Worm (Caenorhabditis elegans) whole organism, L4/young adult: Measurements from ENCODE around the gene pigt-1.

ENCODE experiments used
- W03F9.2 ChIP-seq: fragments of 150-350 bp; optimal IDR thresholded peaks from 2 replicates; lab custom pipeline; 2014; ENCODE audit warnings: missing biosample characterization, missing genetic modification characterization
- dao-5 ChIP-seq: sonication (generic microtip); optimal IDR thresholded peaks from 2 replicates; lab custom pipeline; 2016; ENCODE audit warnings: missing genotype, missing genetic modification characterization, moderate library complexity, missing compliant biosample characterization
- him-1 ChIP-seq: sonication (generic microtip); optimal IDR thresholded peaks from 2 replicates; lab custom pipeline; 2016; ENCODE audit warnings: missing genotype, missing genetic modification reagents, missing genetic modification characterization, missing compliant biosample characterization

DNA sequence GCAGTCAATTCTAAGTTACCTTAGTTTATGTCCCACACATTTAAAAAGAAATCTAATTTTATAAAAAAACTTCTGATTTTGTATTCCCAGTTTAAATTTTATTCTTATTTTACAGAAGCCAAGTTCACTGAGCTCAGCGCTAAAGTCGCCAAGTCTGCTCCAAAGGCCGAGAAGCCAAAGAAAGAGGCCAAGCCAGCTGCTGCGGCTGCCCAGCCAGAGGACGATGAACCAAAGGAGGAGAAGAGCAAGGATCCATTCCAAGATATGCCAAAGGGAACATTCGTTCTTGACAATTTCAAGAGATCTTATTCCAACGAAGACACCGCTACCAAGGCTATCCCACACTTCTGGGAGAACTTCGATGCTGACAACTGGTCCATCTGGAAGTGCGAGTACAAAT, 8.3 kb upstream of the pigt-1 start:
- TF ChIP-seq him-1 (tag; lab: Kevin White, UChicago) (no peak), W03F9.2 (tag; lab: Kevin White, UChicago) (no peak), dao-5 (tag; lab: Kevin White, UChicago) (no peak)
